Worm (Caenorhabditis elegans) whole organism, L3 larva: Measurements from ENCODE around the gene T28A8.5.

ENCODE experiments used
- ceh-28 ChIP-seq: fragments of 150-350 bp; optimal IDR thresholded peaks from 2 replicates; lab custom pipeline; 2014; ENCODE audit warnings: missing biosample characterization, missing genetic modification reagents, missing genetic modification characterization
- ceh-82 ChIP-seq: fragments of 150-350 bp; optimal IDR thresholded peaks from 2 replicates; lab custom pipeline; 2014; ENCODE audit warnings: missing biosample characterization, missing genetic modification characterization
- mdl-1 ChIP-seq: fragments of 150-350 bp; optimal IDR thresholded peaks from 2 replicates; lab custom pipeline; 2014; ENCODE audit warnings: missing biosample characterization, missing genetic modification characterization
- nhr-76 ChIP-seq: fragments of 150-350 bp; sonication (generic microtip); optimal IDR thresholded peaks from 5 replicates; lab custom pipeline; 2014; ENCODE audit warnings: missing biosample characterization, missing genetic modification characterization
- pqm-1 ChIP-seq: fragments of 150-350 bp; optimal IDR thresholded peaks from 2 replicates; lab custom pipeline; 2017; ENCODE audit warnings: missing biosample characterization, missing genetic modification characterization, inconsistent platforms
- unc-39 ChIP-seq: sonication (generic microtip); optimal IDR thresholded peaks from 4 replicates; lab custom pipeline; 2017; ENCODE audit warnings: missing biosample characterization, missing genetic modification characterization

ce11 chrIII:13535735-13536390, 34.4 kb downstream of the T28A8.5 start:
- TF ChIP-seq ceh-28 (tag; lab: Kevin White, UChicago) (no peak), nhr-76 (tag; lab: Kevin White, UChicago) (no peak), unc-39 (no peak), pqm-1 (no peak), mdl-1 (tag; lab: Kevin White, UChicago) (no peak), ceh-82 (tag; lab: Kevin White, UChicago) (no peak)
